Worm (Caenorhabditis elegans): ENCODE results near the gene str-208.

Gene str-208

DNA sequence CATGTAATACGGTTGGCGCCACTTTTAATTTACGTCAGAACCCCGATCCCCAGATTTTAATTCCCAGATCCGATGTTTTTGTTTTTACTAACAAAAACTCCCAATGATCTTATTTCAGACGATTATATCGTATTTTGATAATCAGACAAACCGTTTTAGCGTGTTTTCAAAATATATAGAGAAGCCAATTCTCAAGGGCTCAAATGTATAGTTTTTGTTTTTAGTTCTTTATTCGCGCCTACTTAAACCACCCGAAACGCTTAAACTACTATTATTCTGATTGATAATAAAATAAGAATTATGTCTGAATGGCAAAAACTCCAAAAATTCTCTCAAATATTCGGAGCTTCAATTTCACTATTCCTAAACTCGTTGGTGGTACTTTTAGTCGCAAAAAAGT lies at the start of gene str-208:
TSS of gene str-208 (plus strand) at position 301 of the 400 bp plus-strand sequence.
- TF ChIP-seq ama-1 (optimal IDR thresholded peaks at IDR 0.05) (no peak), lin-39 (tag; optimal IDR thresholded peaks at IDR 0.05) (no peak), unc-62 (GFP tag; optimal IDR thresholded peaks at IDR 0.05) (no peak), nhr-77 (tag; optimal IDR thresholded peaks at IDR 0.05) (no peak), elt-2 (tag; optimal IDR thresholded peaks at IDR 0.05) (no peak), daf-12 (tag; optimal IDR thresholded peaks at IDR 0.05) (no peak), mml-1 (tag; optimal IDR thresholded peaks at IDR 0.05) (no peak), nhr-23 (tag; optimal IDR thresholded peaks at IDR 0.05) (no peak), ceh-82 (tag; optimal IDR thresholded peaks at IDR 0.05) (no peak), ztf-11 (tag; optimal IDR thresholded peaks at IDR 0.05) (no peak), nhr-28 (tag; optimal IDR thresholded peaks at IDR 0.05) (no peak), nhr-67 (tag; optimal IDR thresholded peaks at IDR 0.05) (no peak)

DNA sequence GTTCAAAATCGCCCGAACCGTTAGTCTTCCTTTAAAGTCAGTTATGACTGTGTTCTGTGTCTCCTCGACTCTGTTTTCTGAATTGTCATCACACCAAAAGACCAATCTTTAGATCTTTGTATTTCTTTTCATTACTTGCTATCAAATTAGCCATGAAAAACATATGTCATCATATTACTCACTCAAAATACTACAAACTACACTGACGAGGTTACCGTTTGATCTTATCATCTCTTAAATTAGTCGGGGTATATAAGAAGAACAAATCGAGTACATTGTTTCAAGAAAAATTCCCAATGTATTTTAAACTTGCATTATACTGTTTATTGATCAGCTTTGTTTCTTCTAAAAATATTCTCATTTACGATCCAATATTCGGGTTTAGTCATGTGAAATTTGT lies 48.0 kb upstream of the str-208 start, which contains the start of gene ugt-13:
TSS of gene ugt-13 (plus strand) at position 294 of the 400 bp plus-strand sequence.
- peak; percentile 54 for TF ChIP-seq nhr-23 (tag; optimal IDR thresholded peaks at IDR 0.05)
- TF ChIP-seq ztf-4 (tag; optimal IDR thresholded peaks at IDR 0.05), result no peak
- no peak for TF ChIP-seq nhr-77 (tag; optimal IDR thresholded peaks at IDR 0.05)
- peak; percentile 58 for TF ChIP-seq nhr-25 (tag; optimal IDR thresholded peaks at IDR 0.05)
- peak; percentile 9 for TF ChIP-seq elt-1 (tag; optimal IDR thresholded peaks at IDR 0.05)
- peak in 1 of 3 experiments; percentile 43 for TF ChIP-seq elt-3 (tag; optimal IDR thresholded peaks at IDR 0.05)
- no peak for TF ChIP-seq tbx-2 (tag; optimal IDR thresholded peaks at IDR 0.05)
- no peak for TF ChIP-seq snpc-4 (tag; optimal IDR thresholded peaks at IDR 0.05)
- peak; percentile 49 for TF ChIP-seq nhr-43 (tag; optimal IDR thresholded peaks at IDR 0.05; ENCODE audit: poor library complexity, severe bottlenecking)
- no peak for TF ChIP-seq ZK546.5 (tag; optimal IDR thresholded peaks at IDR 0.05)

DNA sequence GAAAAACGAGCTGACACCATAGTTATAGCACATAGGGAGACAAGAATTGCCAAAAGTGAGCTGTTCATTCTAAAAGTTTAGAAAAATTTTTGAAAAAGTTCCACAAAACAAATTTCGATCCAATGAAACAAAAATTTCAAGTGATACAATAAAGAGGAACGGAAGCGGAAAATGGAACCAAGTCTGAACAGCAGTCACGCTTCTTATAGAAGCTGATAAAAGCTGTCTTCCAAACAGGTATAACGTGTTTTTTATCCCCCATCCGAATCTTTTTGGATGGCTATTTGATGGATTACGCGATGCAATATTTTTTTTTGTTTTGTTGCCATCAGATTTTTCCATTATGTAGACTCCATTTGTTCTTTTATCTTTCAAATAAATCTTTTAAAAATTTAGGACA lies 44.3 kb upstream of the str-208 start, which contains the start of gene H23N18.5:
TSS of gene H23N18.5 (minus strand) at position 69 of the 400 bp plus-strand sequence.
- TF ChIP-seq lin-15B (tag; optimal IDR thresholded peaks at IDR 0.05) (no peak), egl-27 (tag; optimal IDR thresholded peaks at IDR 0.05) (no peak), ztf-4 (tag; optimal IDR thresholded peaks at IDR 0.05) (no peak), nhr-67 (tag; optimal IDR thresholded peaks at IDR 0.05) (no peak), aly-2 (tag; optimal IDR thresholded peaks at IDR 0.05) (no peak), ceh-16 (tag; optimal IDR thresholded peaks at IDR 0.05) (no peak), nhr-77 (tag; optimal IDR thresholded peaks at IDR 0.05) (no peak), zag-1 (tag; optimal IDR thresholded peaks at IDR 0.05) (no peak), mdl-1 (tag; optimal IDR thresholded peaks at IDR 0.05) (no peak), nhr-237 (tag; optimal IDR thresholded peaks at IDR 0.05) (no peak), nhr-28 (tag; optimal IDR thresholded peaks at IDR 0.05) (no peak), elt-1 (tag; optimal IDR thresholded peaks at IDR 0.05) (peak; percentile 62), nhr-43 (tag; optimal IDR thresholded peaks at IDR 0.05; ENCODE audit: poor library complexity, severe bottlenecking) (peak; percentile 77), nhr-23 (tag; optimal IDR thresholded peaks at IDR 0.05) (peak; percentile 30), elt-3 (tag; optimal IDR thresholded peaks at IDR 0.05) (no peak), ceh-9 (tag; optimal IDR thresholded peaks at IDR 0.05) (no peak), hmg-11 (tag; optimal IDR thresholded peaks at IDR 0.05) (no peak), unc-39 (tag; optimal IDR thresholded peaks at IDR 0.05) (no peak)

DNA sequence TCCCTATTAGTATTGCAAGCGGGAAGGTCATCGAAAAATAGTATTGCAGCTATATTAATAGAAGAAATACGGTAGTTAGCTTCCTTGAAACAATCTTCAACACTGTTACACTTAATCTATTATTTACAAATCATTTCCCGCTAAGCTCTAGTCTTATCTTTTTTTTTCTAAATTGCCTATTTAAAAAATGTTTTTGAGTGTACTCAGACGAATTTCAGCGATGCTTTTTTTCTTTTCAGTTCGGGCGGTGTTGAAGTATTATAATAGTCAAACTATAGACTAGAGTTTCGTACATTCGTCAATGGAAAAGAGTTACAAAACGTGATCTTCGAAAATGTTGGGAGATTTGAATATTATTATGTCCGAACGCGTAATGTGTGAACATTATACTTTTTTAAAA lies 42.8 kb upstream of the str-208 start:
- no peak for TF ChIP-seq R02D3.7 (tag; optimal IDR thresholded peaks at IDR 0.05)
- TF ChIP-seq elt-1 (tag; optimal IDR thresholded peaks at IDR 0.05), result no peak
- no peak for TF ChIP-seq aly-2 (tag; optimal IDR thresholded peaks at IDR 0.05)
- no peak for TF ChIP-seq ceh-28 (tag; optimal IDR thresholded peaks at IDR 0.05)
- TF ChIP-seq nhr-12 (tag; optimal IDR thresholded peaks at IDR 0.05), result no peak
- TF ChIP-seq elt-3 (tag; optimal IDR thresholded peaks at IDR 0.05), result no peak
- TF ChIP-seq nhr-67 (tag; optimal IDR thresholded peaks at IDR 0.05), result no peak
- TF ChIP-seq pha-4 (tag; optimal IDR thresholded peaks at IDR 0.05), result no peak

DNA sequence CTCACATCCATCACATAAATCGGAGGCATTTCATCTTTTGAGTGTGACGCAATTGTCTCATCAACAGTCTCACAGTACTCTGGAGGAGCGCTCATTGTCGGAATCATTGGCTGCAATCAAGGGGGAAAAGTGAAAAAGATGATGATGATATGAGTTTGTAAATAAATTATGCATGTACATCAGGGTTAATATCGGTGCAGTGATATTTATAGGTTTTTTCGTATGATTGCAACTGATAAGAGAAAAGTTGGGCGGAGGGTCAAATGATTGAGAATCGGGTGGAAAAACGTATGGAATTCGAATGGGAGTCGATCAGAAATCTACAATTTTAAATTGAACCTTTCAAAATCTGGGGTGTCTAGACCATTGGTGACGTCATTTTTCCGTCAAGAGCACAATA lies 41.8 kb upstream of the str-208 start, which contains the start of gene H23N18.6:
TSS of gene H23N18.6 (minus strand) at position 201 of the 400 bp plus-strand sequence.
- no peak for TF ChIP-seq fos-1 (tag; optimal IDR thresholded peaks at IDR 0.05)
- no peak for TF ChIP-seq fkh-2 (tag; optimal IDR thresholded peaks at IDR 0.05)
- no peak for TF ChIP-seq pha-4 (tag; optimal IDR thresholded peaks at IDR 0.05)
- TF ChIP-seq unc-39 (tag; optimal IDR thresholded peaks at IDR 0.05), result no peak
- TF ChIP-seq nhr-25 (tag; optimal IDR thresholded peaks at IDR 0.05), result no peak
- no peak for TF ChIP-seq nhr-67 (tag; optimal IDR thresholded peaks at IDR 0.05)
- TF ChIP-seq ZK546.5 (tag; optimal IDR thresholded peaks at IDR 0.05), result no peak
- peak; percentile 26 for TF ChIP-seq pqm-1 (tag; optimal IDR thresholded peaks at IDR 0.05)
- no peak for TF ChIP-seq nhr-43 (tag; optimal IDR thresholded peaks at IDR 0.05; ENCODE audit: poor library complexity, severe bottlenecking)
- peak; percentile 72 for TF ChIP-seq elt-2 (tag; optimal IDR thresholded peaks at IDR 0.05)
- no peak for TF ChIP-seq ztf-4 (tag; optimal IDR thresholded peaks at IDR 0.05)
- no peak for TF ChIP-seq elt-1 (tag; optimal IDR thresholded peaks at IDR 0.05)
- no peak for TF ChIP-seq sea-2 (GFP tag; optimal IDR thresholded peaks at IDR 0.05)
- TF ChIP-seq lin-39 (tag; optimal IDR thresholded peaks at IDR 0.05), result no peak
- TF ChIP-seq ceh-82 (tag; optimal IDR thresholded peaks at IDR 0.05), result no peak
